Fruit fly (Drosophila melanogaster) whole organism, adult: ENCODE results near the gene CG4278.
A peak's percentile ranks its signal among the peaks of the same experiment; 100 is the strongest.

Experiments used
- CG11617 ChIP-seq: fragments of 200-800 bp; sonication (Bioruptor generic); optimal IDR thresholded peaks from 2 replicates; lab custom pipeline; 2017; ENCODE audit warnings: mild to moderate bottlenecking, missing biosample characterization, missing genetic modification reagents, missing genetic modification characterization
- CG12768 ChIP-seq: fragments of 200-800 bp; sonication (Bioruptor generic); optimal IDR thresholded peaks from 2 replicates; lab custom pipeline; 2017; ENCODE audit warnings: missing biosample characterization, missing genetic modification characterization, mild to moderate bottlenecking, moderate library complexity, missing genetic modification reagents
- CG14711 ChIP-seq: fragments of 200-800 bp; sonication (Bioruptor generic); optimal IDR thresholded peaks from 2 replicates; lab custom pipeline; 2018; ENCODE audit warnings: missing biosample characterization, mild to moderate bottlenecking, missing genetic modification characterization, moderate library complexity
- CG1620 ChIP-seq: fragments of 200-800 bp; sonication (Bioruptor generic); optimal IDR thresholded peaks from 2 replicates; lab custom pipeline; 2016; ENCODE audit warnings: missing biosample characterization, missing genetic modification characterization
- CG33017 ChIP-seq: fragments of 200-800 bp; sonication (Bioruptor generic); optimal IDR thresholded peaks from 2 replicates; lab custom pipeline; 2018; ENCODE audit warnings: missing biosample characterization, mild to moderate bottlenecking, missing genetic modification characterization, moderate library complexity
- CG5204 ChIP-seq: fragments of 200-800 bp; sonication (Bioruptor generic); optimal IDR thresholded peaks from 2 replicates; lab custom pipeline; 2016; ENCODE audit warnings: missing biosample characterization, missing genetic modification characterization
- CG7045 ChIP-seq: fragments of 200-800 bp; sonication (Bioruptor generic); optimal IDR thresholded peaks from 2 replicates; lab custom pipeline; 2017; ENCODE audit warnings: missing biosample characterization, mild to moderate bottlenecking, missing genetic modification characterization
- CG7101 ChIP-seq: fragments of 200-800 bp; sonication (Bioruptor generic); optimal IDR thresholded peaks from 2 replicates; lab custom pipeline; 2018; ENCODE audit warnings: missing biosample characterization, mild to moderate bottlenecking, missing genetic modification characterization, moderate library complexity
- Clk ChIP-seq: fragments of 200-800 bp; sonication (Bioruptor generic); optimal IDR thresholded peaks from 2 replicates; lab custom pipeline; 2017; ENCODE audit warnings: missing biosample characterization, missing genetic modification characterization
- Crg-1 ChIP-seq: fragments of 200-800 bp; sonication (Bioruptor generic); optimal IDR thresholded peaks from 2 replicates; lab custom pipeline; 2016; ENCODE audit warnings: missing biosample characterization, missing genetic modification characterization
- Hr96 ChIP-seq: fragments of 200-800 bp; sonication (Bioruptor generic); optimal IDR thresholded peaks from 2 replicates; lab custom pipeline; 2016; ENCODE audit warnings: missing biosample characterization, missing genetic modification characterization
- Mnt ChIP-seq: fragments of 200-800 bp; sonication (Bioruptor generic); optimal IDR thresholded peaks from 2 replicates; lab custom pipeline; 2016; ENCODE audit warnings: missing biosample characterization, mild to moderate bottlenecking, missing genetic modification characterization
- bab1 ChIP-seq: fragments of 200-800 bp; sonication (Bioruptor generic); optimal IDR thresholded peaks from 3 replicates; lab custom pipeline; 2019; ENCODE audit warnings: missing biosample characterization, mild to moderate bottlenecking, missing genetic modification characterization, moderate library complexity
- cic ChIP-seq: fragments of 200-800 bp; sonication (Bioruptor generic); optimal IDR thresholded peaks from 2 replicates; lab custom pipeline; 2017; ENCODE audit warnings: missing biosample characterization, mild to moderate bottlenecking, missing genetic modification characterization, moderate library complexity
- cnc ChIP-seq, 2 experiments: fragments of >200 bp; optimal IDR thresholded peaks; 2 replicates each; lab custom pipeline; 2017
- kay ChIP-seq: fragments of 200-800 bp; sonication (Bioruptor generic); peaks from one replicate; lab custom pipeline; 2016; ENCODE audit warnings: missing biosample characterization, missing genetic modification characterization, borderline replicate concordance
- ovo ChIP-seq: fragments of 200-800 bp; sonication (Bioruptor generic); optimal IDR thresholded peaks from 2 replicates; lab custom pipeline; 2016; ENCODE audit warnings: missing biosample characterization, missing genetic modification characterization
- pad ChIP-seq: fragments of 200-800 bp; sonication (Bioruptor generic); optimal IDR thresholded peaks from 3 replicates; lab custom pipeline; 2017; ENCODE audit warnings: missing biosample characterization, missing genetic modification characterization, mild to moderate bottlenecking, moderate library complexity, missing genetic modification reagents
- tj ChIP-seq: fragments of 200-800 bp; sonication (Bioruptor generic); optimal IDR thresholded peaks from 3 replicates; lab custom pipeline; 2017; ENCODE audit warnings: missing biosample characterization, mild to moderate bottlenecking, missing genetic modification characterization, moderate library complexity
- toe ChIP-seq: fragments of 200-800 bp; sonication (Bioruptor generic); optimal IDR thresholded peaks from 2 replicates; lab custom pipeline; 2016; ENCODE audit warnings: missing biosample characterization, missing genetic modification characterization

The CG4278 gene

dm6 chr2L:16310648-16311047 lies 16.2 kb upstream of the CG4278 start, which contains the start of the genes cni and fzy:
Gene cni (minus strand): TSS chr2L:16310726.
Gene fzy (plus strand): TSS chr2L:16310956.
- peak; percentile 67 for TF ChIP-seq CG11617
- peak; percentile 35 for TF ChIP-seq cic
- no peak for TF ChIP-seq cnc (optimal IDR thresholded peaks at IDR 0.05; lab: Kevin White, UChicago)
- peak; percentile 29 for TF ChIP-seq CG1620
- peak; percentile 74 for TF ChIP-seq bab1 (GFP tag; lab: Kevin White, UChicago)
- TF ChIP-seq kay (GFP tag; lab: Kevin White, UChicago), result no peak
- peak; percentile 43 for TF ChIP-seq CG14711 (tag; lab: Kevin White, UChicago)
- no peak for TF ChIP-seq CG7045 (GFP tag; lab: Kevin White, UChicago)
- TF ChIP-seq CG7101 (tag; lab: Kevin White, UChicago), result peak; percentile 5
- peak; percentile 37 for TF ChIP-seq Mnt (GFP tag; lab: Kevin White, UChicago)
- no peak for TF ChIP-seq CG5204 (GFP tag; lab: Kevin White, UChicago)

DNA sequence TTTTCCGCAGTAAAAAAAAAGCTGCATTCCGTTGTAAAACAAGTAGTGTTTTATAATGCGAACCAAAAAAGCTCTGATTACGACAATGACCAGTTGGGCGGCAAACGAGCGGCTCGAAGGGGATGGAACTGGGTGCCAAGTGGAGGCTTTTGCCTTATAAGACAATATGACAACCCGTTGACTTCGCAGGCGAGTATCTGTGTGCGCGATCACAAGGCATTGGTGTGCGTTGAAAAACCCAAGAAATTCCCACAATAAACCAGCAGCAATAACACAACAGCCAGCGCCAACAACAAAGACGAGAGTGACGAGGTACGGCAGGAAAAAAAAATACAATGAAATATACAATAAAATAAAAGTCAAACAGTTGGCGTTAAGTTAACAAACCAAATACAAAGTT lies 11.8 kb upstream of the CG4278 start:
- TF ChIP-seq Mnt (GFP tag; lab: Kevin White, UChicago) (peak; percentile 83), Clk (GFP tag; lab: Kevin White, UChicago) (no peak), CG11617 (peak; percentile 37), ovo (GFP tag; lab: Kevin White, UChicago) (peak; percentile 35), cic (peak; percentile 100), CG33017 (tag; lab: Kevin White, UChicago) (peak; percentile 58), CG7101 (tag; lab: Kevin White, UChicago) (peak; percentile 54), toe (GFP tag; lab: Kevin White, UChicago) (no peak), CG5204 (GFP tag; lab: Kevin White, UChicago) (no peak), tj (GFP tag; lab: Kevin White, UChicago) (peak; percentile 81), Crg-1 (no peak), CG1620 (no peak), kay (GFP tag; lab: Kevin White, UChicago) (peak; percentile 98), cnc (optimal IDR thresholded peaks at IDR 0.05; lab: Kevin White, UChicago) (no peak), Hr96 (GFP tag; lab: Kevin White, UChicago) (no peak), CG7045 (GFP tag; lab: Kevin White, UChicago) (peak; percentile 25), CG12768 (peak; percentile 83), CG14711 (tag; lab: Kevin White, UChicago) (peak; percentile 80), pad (GFP tag; lab: Kevin White, UChicago) (peak; percentile 32), bab1 (GFP tag; lab: Kevin White, UChicago) (peak; percentile 1)

- TF ChIP-seq kay (GFP tag; lab: Kevin White, UChicago), result peak; percentile 98
- TF ChIP-seq cnc (optimal IDR thresholded peaks at IDR 0.05; lab: Kevin White, UChicago), result no peak
- no peak for TF ChIP-seq CG14711 (tag; lab: Kevin White, UChicago)
- TF ChIP-seq ovo (GFP tag; lab: Kevin White, UChicago), result peak; percentile 40
- TF ChIP-seq Mnt (GFP tag; lab: Kevin White, UChicago), result peak; percentile 61
- TF ChIP-seq Hr96 (GFP tag; lab: Kevin White, UChicago), result no peak
- peak; percentile 76 for TF ChIP-seq cic
- TF ChIP-seq CG12768, result peak; percentile 3
Observed at dm6 chr2L:16315844-16316243, 11.0 kb upstream of the CG4278 start.

DNA sequence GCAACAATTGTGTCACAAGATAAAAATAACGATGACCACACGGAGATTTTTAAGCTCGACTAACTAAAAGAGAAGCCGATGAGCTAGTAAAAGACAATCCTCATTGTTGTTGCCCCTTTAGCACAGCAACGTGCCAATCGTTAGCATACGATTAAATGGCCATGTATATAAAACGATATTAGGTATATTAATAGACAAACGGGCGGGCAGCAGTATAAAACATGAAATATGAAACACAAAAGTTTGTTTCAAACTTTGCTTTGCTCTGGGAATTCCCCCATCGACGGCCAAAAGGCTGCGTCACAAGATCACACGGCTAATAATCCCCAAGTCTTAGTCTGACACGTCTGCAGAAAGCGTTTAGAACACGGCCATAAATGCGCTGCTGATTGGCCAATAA lies 10.5 kb upstream of the CG4278 start:
- no peak for TF ChIP-seq Crg-1

DNA sequence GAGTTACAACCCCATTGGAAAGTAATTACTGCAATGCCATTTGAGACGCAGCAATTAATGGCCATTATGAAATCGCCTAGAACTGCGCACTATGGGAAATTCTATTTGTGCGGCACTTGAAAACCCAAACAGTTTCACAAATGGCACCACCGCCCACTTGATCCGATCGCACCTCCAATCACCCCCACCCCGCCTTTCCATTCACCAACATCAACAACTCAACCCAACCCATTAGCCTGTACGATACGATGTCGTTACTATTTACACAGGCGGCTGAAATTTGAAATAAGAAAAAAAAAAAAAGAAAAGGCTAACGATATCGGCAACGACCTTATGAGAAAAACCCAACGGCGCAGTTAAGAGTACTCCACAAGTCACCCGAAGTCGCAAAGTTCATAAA lies 9.7 kb upstream of the CG4278 start:
- TF ChIP-seq CG7101 (tag; lab: Kevin White, UChicago), result no peak
- TF ChIP-seq CG12768, result peak; percentile 60
- TF ChIP-seq CG7045 (GFP tag; lab: Kevin White, UChicago), result peak; percentile 4
- TF ChIP-seq cnc (optimal IDR thresholded peaks at IDR 0.05; lab: Kevin White, UChicago), result no peak
- peak; percentile 20 for TF ChIP-seq ovo (GFP tag; lab: Kevin White, UChicago)
- peak; percentile 5 for TF ChIP-seq kay (GFP tag; lab: Kevin White, UChicago)
- no peak for TF ChIP-seq CG5204 (GFP tag; lab: Kevin White, UChicago)
- TF ChIP-seq cic, result peak; percentile 85

dm6 chr2L:16317777-16318610 lies 8.9 kb upstream of the CG4278 start:
- peak; percentile 46 for TF ChIP-seq Mnt (GFP tag; lab: Kevin White, UChicago)
- peak; percentile 71 for TF ChIP-seq Crg-1
- peak; percentile 70 for TF ChIP-seq kay (GFP tag; lab: Kevin White, UChicago)
- peak; percentile 34 for TF ChIP-seq CG12768
- peak; percentile 26 for TF ChIP-seq cic
- TF ChIP-seq CG1620, result peak; percentile 41
- no peak for TF ChIP-seq CG11617
- TF ChIP-seq CG5204 (GFP tag; lab: Kevin White, UChicago), result no peak
- peak; percentile 7 for TF ChIP-seq CG7101 (tag; lab: Kevin White, UChicago)
- TF ChIP-seq CG7045 (GFP tag; lab: Kevin White, UChicago), result peak; percentile 9
- TF ChIP-seq ovo (GFP tag; lab: Kevin White, UChicago), result peak; percentile 27
- TF ChIP-seq cnc (optimal IDR thresholded peaks at IDR 0.05; lab: Kevin White, UChicago), result no peak
- TF ChIP-seq toe (GFP tag; lab: Kevin White, UChicago), result no peak
- no peak for TF ChIP-seq CG14711 (tag; lab: Kevin White, UChicago)
- TF ChIP-seq tj (GFP tag; lab: Kevin White, UChicago), result peak; percentile 72
